Worm (Caenorhabditis elegans) whole organism, L2 larva: Measurements from ENCODE around the gene srbc-57.

Experiments used
- F13H6.1 ChIP-seq: sonication (generic microtip); optimal IDR thresholded peaks from 2 replicates; lab custom pipeline; 2016; ENCODE audit warnings: missing genetic modification characterization, missing compliant biosample characterization
- Y55F3AM.14 ChIP-seq: fragments of 200-800 bp; sonication (Bioruptor generic); optimal IDR thresholded peaks from 2 replicates; lab custom pipeline; 2018; ENCODE audit warnings: mild to moderate bottlenecking, missing genetic modification characterization, missing compliant biosample characterization
- ZK546.5 ChIP-seq: sonication (generic microtip); optimal IDR thresholded peaks from 2 replicates; lab custom pipeline; 2017; ENCODE audit warnings: missing biosample characterization, missing genetic modification characterization
- alr-1 ChIP-seq: fragments of 150-350 bp; optimal IDR thresholded peaks from 2 replicates; lab custom pipeline; 2014; ENCODE audit warnings: missing biosample characterization, missing genetic modification characterization
- ama-1 ChIP-seq: fragments of 150-350 bp; optimal IDR thresholded peaks from 2 replicates; lab custom pipeline; 2018; ENCODE audit warnings: inconsistent platforms
- crh-2 ChIP-seq: sonication (generic microtip); optimal IDR thresholded peaks from 2 replicates; lab custom pipeline; 2017; ENCODE audit warnings: missing biosample characterization, missing genetic modification characterization
- elt-1 ChIP-seq: fragments of 150-350 bp; optimal IDR thresholded peaks from 2 replicates; lab custom pipeline; 2014; ENCODE audit warnings: missing biosample characterization, missing genetic modification characterization
- elt-3 ChIP-seq: sonication (generic microtip); optimal IDR thresholded peaks from 2 replicates; lab custom pipeline; 2017; ENCODE audit warnings: missing biosample characterization, missing genetic modification characterization
- fos-1 ChIP-seq: fragments of 150-350 bp; optimal IDR thresholded peaks from 2 replicates; lab custom pipeline; 2014; ENCODE audit warnings: missing biosample characterization, missing genetic modification characterization
- gmeb-1 ChIP-seq: fragments of 150-350 bp; optimal IDR thresholded peaks from 2 replicates; lab custom pipeline; 2014; ENCODE audit warnings: missing biosample characterization, missing genetic modification characterization
- lin-11 ChIP-seq: fragments of 150-350 bp; sonication (generic microtip); optimal IDR thresholded peaks from 2 replicates; lab custom pipeline; 2014; ENCODE audit warnings: missing biosample characterization, missing genetic modification characterization, inconsistent platforms, mixed read lengths
- lin-13 ChIP-seq: fragments of 150-350 bp; optimal IDR thresholded peaks from 2 replicates; lab custom pipeline; 2014; ENCODE audit warnings: missing biosample characterization, missing genetic modification reagents, missing genetic modification characterization
- lin-39 ChIP-seq: fragments of 150-350 bp; optimal IDR thresholded peaks from 2 replicates; lab custom pipeline; 2014; ENCODE audit warnings: missing biosample characterization, missing genetic modification reagents, missing genetic modification characterization
- lsy-2 ChIP-seq, 2 experiments: fragments of 150-350 bp in 1 of 2; sonication (generic microtip) in 1 of 2; optimal IDR thresholded peaks; 2 replicates each; lab custom pipeline; 2014 to 2017; ENCODE audit warnings: missing biosample characterization in 2 of 2, missing genetic modification characterization in 2 of 2
- mdl-1 ChIP-seq, 2 experiments: fragments of 150-350 bp in 1 of 2; sonication (generic microtip) in 1 of 2; optimal IDR thresholded peaks; 2 replicates each; lab custom pipeline; 2017; ENCODE audit warnings: missing biosample characterization in 2 of 2, missing genetic modification characterization in 2 of 2
- nhr-10 ChIP-seq: sonication (generic microtip); optimal IDR thresholded peaks from 2 replicates; lab custom pipeline; 2017; ENCODE audit warnings: missing biosample characterization, missing genetic modification characterization
- nhr-129 ChIP-seq: fragments of 150-350 bp; optimal IDR thresholded peaks from 2 replicates; lab custom pipeline; 2014; ENCODE audit warnings: missing biosample characterization, missing genetic modification characterization
- nhr-23 ChIP-seq: fragments of 150-350 bp; optimal IDR thresholded peaks from 2 replicates; lab custom pipeline; 2014; ENCODE audit warnings: missing biosample characterization, missing genetic modification reagents, missing genetic modification characterization
- nhr-237 ChIP-seq: fragments of 150-350 bp; optimal IDR thresholded peaks from 2 replicates; lab custom pipeline; 2014; ENCODE audit warnings: missing biosample characterization, missing genetic modification characterization
- nhr-25 ChIP-seq: fragments of 150-350 bp; sonication (generic microtip); optimal IDR thresholded peaks from 3 replicates; lab custom pipeline; 2014; ENCODE audit warnings: missing biosample characterization, missing genetic modification characterization
- nhr-6 ChIP-seq: fragments of 150-350 bp; optimal IDR thresholded peaks from 2 replicates; lab custom pipeline; 2014; ENCODE audit warnings: missing biosample characterization, missing genetic modification characterization
- peb-1 ChIP-seq: fragments of 150-350 bp; optimal IDR thresholded peaks from 2 replicates; lab custom pipeline; 2014; ENCODE audit warnings: missing biosample characterization, missing genetic modification characterization
- sem-4 ChIP-seq: fragments of 150-350 bp; optimal IDR thresholded peaks from 2 replicates; lab custom pipeline; 2014; ENCODE audit warnings: missing biosample characterization, missing genetic modification reagents, missing genetic modification characterization
- skn-1 ChIP-seq: sonication (generic microtip); optimal IDR thresholded peaks from 2 replicates; lab custom pipeline; 2017; ENCODE audit warnings: missing biosample characterization, missing genetic modification characterization
- zag-1 ChIP-seq: fragments of 150-350 bp; optimal IDR thresholded peaks from 2 replicates; lab custom pipeline; 2014; ENCODE audit warnings: missing biosample characterization, missing genetic modification characterization
- ztf-1 ChIP-seq: fragments of 200-800 bp; sonication (Bioruptor generic); conservative IDR thresholded peaks from 2 replicates; pipeline ENCODE4 v1.3.6; 2022; ENCODE audit warnings: missing genetic modification characterization, missing compliant biosample characterization
- ztf-4 ChIP-seq: fragments of 150-350 bp; optimal IDR thresholded peaks from 2 replicates; lab custom pipeline; 2014; ENCODE audit warnings: missing biosample characterization, missing genetic modification characterization

The srbc-57 gene

DNA sequence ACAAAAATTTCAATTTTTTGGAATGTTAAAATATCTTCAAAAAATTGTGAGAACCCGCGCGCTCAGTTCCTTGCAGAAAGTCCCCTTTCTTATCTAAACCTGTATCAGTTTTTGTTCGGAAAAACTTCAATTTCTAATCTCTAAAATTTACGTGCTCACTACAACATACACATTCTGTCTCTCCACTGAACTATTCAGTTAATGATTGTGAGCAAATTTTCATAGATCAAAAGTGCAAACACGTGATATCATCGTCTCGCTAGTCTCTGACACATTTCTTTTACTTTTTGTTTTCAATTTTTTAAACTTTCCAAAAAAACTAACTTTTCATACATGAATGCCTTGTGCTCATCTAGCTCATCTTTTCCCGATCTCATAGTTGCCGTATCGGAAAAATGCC lies 8.9 kb downstream of the srbc-57 start, which contains the start of gene nhr-203 (continued):
- TF ChIP-seq ZK546.5 (tag; lab: Kevin White, UChicago) (no peak), elt-3 (tag; lab: Kevin White, UChicago) (no peak), nhr-25 (no peak), skn-1 (tag; lab: Kevin White, UChicago) (peak; percentile 52), ztf-1 (no peak), lin-13 (no peak), ama-1 (lab: Kevin White, UChicago) (no peak)

- TF ChIP-seq crh-2 (tag; lab: Kevin White, UChicago) (no peak), nhr-6 (tag; lab: Kevin White, UChicago) (no peak), gmeb-1 (tag; lab: Kevin White, UChicago) (no peak), lin-11 (tag; lab: Kevin White, UChicago) (no peak), lin-13 (no peak), sem-4 (tag; lab: Kevin White, UChicago) (no peak), elt-1 (tag; lab: Kevin White, UChicago) (no peak)
Observed at ce11 chrV:457839-458238, 10.5 kb downstream of the srbc-57 start.

DNA sequence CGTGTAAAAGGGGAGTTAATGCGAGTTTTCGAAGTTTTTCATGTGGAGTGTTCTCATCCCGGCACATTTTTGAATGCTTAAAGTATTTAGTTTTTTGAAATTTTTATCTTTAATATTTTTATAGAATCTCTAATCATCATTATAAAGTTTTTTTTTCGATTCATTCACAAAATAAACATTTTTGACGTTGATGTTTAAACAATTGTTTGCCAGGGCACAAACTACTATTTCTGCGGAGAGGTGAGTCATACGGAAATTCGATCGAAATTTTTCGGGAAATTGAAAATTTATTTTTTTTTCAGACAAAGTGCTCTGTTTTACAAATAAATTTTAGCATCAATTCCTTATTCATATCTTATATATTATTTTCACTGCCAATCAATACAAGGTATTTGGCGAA lies 14.8 kb downstream of the srbc-57 start, which contains the start of gene nhr-98:
Gene nhr-98 (plus strand): TSS at position 301 of the 400 bp plus-strand sequence.
- TF ChIP-seq lsy-2 (tag; optimal IDR thresholded peaks at IDR 0.05; lab: Kevin White, UChicago) (no peak), nhr-129 (tag; lab: Kevin White, UChicago) (no peak), nhr-237 (tag; lab: Kevin White, UChicago) (no peak), ztf-1 (no peak), nhr-10 (tag; lab: Kevin White, UChicago) (no peak), zag-1 (tag; lab: Kevin White, UChicago) (no peak), nhr-23 (no peak), mdl-1 (tag; optimal IDR thresholded peaks at IDR 0.05; lab: Kevin White, UChicago) (no peak), alr-1 (no peak)

DNA sequence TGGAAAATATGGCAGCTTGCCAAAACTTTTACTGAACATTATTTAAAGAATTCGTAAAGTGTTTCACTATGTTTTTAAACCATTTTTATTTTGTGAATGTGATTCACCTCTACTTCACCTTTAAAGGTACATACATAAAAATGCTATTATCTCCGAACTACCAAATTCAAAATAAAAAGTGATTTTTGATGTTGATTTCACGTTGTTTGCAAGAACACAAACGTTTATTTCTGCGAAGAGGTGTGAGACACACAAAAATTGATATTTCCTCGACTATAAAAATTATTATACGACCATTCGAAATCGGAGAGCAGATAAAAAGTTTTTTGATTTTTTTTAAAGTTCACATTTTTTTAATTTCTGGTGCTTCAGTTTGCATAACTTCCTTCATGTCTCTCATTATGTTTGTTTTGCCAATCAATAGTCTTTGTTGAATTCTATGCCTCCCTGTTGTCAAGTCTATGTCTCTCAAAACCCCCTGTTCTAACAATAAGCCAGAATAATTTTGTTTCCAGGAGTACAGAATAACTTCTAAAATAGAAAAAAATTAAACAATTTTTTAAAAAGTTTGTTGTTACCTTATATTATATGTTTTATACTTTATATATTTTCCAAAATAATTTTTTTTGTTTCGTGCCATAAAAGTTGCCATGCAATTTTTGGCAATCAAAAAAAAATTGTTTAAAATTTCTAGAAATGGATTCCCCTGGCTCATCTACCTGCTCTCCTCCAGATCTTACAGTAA lies 17.4 kb downstream of the srbc-57 start, which contains the start of gene nhr-123:
Gene nhr-123 (plus strand): TSS at position 695 of the 745 bp plus-strand sequence.
- no peak for TF ChIP-seq lin-39 (tag; lab: Kevin White, UChicago)
- peak; percentile 41 for TF ChIP-seq fos-1 (tag; lab: Kevin White, UChicago)

DNA sequence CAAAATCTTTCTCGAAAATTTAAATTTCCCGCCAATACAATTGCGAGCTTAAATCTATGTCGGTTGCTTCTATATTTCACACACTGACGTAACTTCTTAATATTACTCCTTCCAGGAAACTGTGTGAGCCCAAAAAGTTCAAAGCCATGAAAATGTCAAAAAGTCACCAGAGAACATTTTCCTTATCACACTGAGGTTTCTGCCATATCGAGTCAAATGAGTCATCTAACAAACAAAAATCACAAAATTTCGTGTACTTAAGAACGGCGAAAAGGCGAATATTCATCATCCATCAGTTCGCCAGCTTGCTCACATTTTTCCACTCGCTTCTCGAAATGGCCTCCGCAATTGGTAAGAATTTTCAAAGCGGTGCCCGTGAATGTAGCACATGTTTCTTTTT lies 18.7 kb downstream of the srbc-57 start, which contains the start of gene M02H5.8:
Gene M02H5.8 (plus strand): TSS at position 297 of the 400 bp plus-strand sequence.
- TF ChIP-seq Y55F3AM.14 (GFP tag; lab: Kevin White, UChicago) (no peak), peb-1 (no peak), fos-1 (tag; lab: Kevin White, UChicago) (peak; percentile 95), elt-1 (tag; lab: Kevin White, UChicago) (no peak), ztf-4 (tag; lab: Kevin White, UChicago) (no peak), ztf-1 (no peak)

DNA sequence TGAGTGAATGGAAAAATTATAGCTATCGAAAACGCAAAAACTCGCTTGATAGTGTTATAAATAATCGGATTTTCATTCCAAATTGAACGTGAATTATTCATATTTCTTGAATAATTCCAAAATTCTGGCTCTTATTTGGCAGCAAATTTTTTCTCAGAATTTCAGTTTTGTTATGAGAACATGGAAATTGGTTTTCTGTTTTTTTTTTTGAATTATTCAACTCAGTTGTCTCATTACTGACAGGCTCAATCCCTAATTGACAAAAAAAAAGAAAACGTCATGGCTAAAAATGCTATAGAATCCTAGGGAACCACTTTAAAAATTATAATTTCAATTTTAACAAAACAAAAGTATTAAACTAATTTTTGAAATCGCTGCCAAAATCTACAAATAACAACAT lies 19.2 kb downstream of the srbc-57 start, which contains the start of gene srh-35:
Gene srh-35 (minus strand): TSS at position 101 of the 400 bp plus-strand sequence.
- no peak for TF ChIP-seq nhr-6 (tag; lab: Kevin White, UChicago)

- no peak for TF ChIP-seq sem-4 (tag; lab: Kevin White, UChicago)
Observed at ce11 chrV:446988-447387, 21.4 kb downstream of the srbc-57 start.

- TF ChIP-seq zag-1 (tag; lab: Kevin White, UChicago) (no peak), F13H6.1 (tag; lab: Kevin White, UChicago) (no peak)
Observed at ce11 chrV:446574-446973, 21.8 kb downstream of the srbc-57 start, which contains the start of gene srh-34. Gene srh-34 (minus strand): TSS chrV:446674.
